Worm (Caenorhabditis elegans) whole organism, L1 larva: ENCODE results near the gene sumv-1.

ENCODE experiments used
- C04F5.9 ChIP-seq: sonication (generic microtip); optimal IDR thresholded peaks from 2 replicates; lab custom pipeline; 2016; ENCODE audit warnings: missing genetic modification characterization, missing compliant biosample characterization
- C16A3.4 ChIP-seq: fragments of 150-350 bp; optimal IDR thresholded peaks from 2 replicates; lab custom pipeline; 2014; ENCODE audit warnings: missing biosample characterization, missing genetic modification characterization
- C34B4.2 ChIP-seq: sonication (generic microtip); optimal IDR thresholded peaks from 2 replicates; lab custom pipeline; 2017; ENCODE audit warnings: mild to moderate bottlenecking, missing genetic modification characterization, missing compliant biosample characterization
- aha-1 ChIP-seq: fragments of 150-350 bp; optimal IDR thresholded peaks from 2 replicates; lab custom pipeline; 2014; ENCODE audit warnings: missing biosample characterization, missing genetic modification characterization
- aly-2 ChIP-seq: fragments of 150-350 bp; optimal IDR thresholded peaks from 2 replicates; lab custom pipeline; 2014; ENCODE audit warnings: missing biosample characterization, missing genetic modification characterization
- blmp-1 ChIP-seq: fragments of 150-350 bp; optimal IDR thresholded peaks from 2 replicates; lab custom pipeline; 2014; ENCODE audit warnings: missing biosample characterization, missing genetic modification characterization
- dpl-1 ChIP-seq, 3 experiments: fragments of 150-350 bp in 2 of 3; sonication (generic microtip) in 1 of 3; optimal IDR thresholded peaks; 2 replicates each; lab custom pipeline; 2014 to 2017; ENCODE audit warnings: missing biosample characterization in 3 of 3, missing genetic modification characterization in 3 of 3, missing genetic modification reagents in 3 of 3
- dsc-1 ChIP-seq: sonication (generic microtip); optimal IDR thresholded peaks from 2 replicates; lab custom pipeline; 2016; ENCODE audit warnings: mild to moderate bottlenecking, missing genetic modification characterization, missing compliant biosample characterization
- efl-1 ChIP-seq, 4 experiments: fragments of 150-350 bp; optimal IDR thresholded peaks in 3 of 4; peaks in 1 of 4; 1 replicate in 1 of 4; 2 replicates in 3 of 4; lab custom pipeline; 2014; ENCODE audit warnings: missing biosample characterization in 2 of 4, missing genetic modification characterization in 2 of 4, missing genetic modification reagents in 2 of 4
- efl-3 ChIP-seq: fragments of 200-800 bp; sonication (Bioruptor generic); optimal IDR thresholded peaks from 2 replicates; lab custom pipeline; 2018; ENCODE audit warnings: mild to moderate bottlenecking, missing genetic modification characterization, missing compliant biosample characterization
- egl-27 ChIP-seq, 2 experiments: fragments of 150-350 bp in 1 of 2; sonication (generic microtip); optimal IDR thresholded peaks; 3 replicates each; lab custom pipeline; 2017 to 2018; ENCODE audit warnings: missing biosample characterization in 2 of 2, missing genetic modification characterization in 2 of 2, missing genetic modification reagents in 2 of 2
- ets-5 ChIP-seq: fragments of 200-800 bp; sonication (Bioruptor generic); IDR thresholded peaks from 2 replicates; pipeline ENCODE4 v1.3.6; 2022; ENCODE audit warnings: missing genetic modification characterization, missing compliant biosample characterization
- fkh-4 ChIP-seq: sonication (generic microtip); optimal IDR thresholded peaks from 2 replicates; lab custom pipeline; 2016; ENCODE audit warnings: missing compliant biosample characterization, missing genetic modification characterization, borderline replicate concordance
- irx-1 ChIP-seq: sonication (generic microtip); optimal IDR thresholded peaks from 2 replicates; lab custom pipeline; 2016; ENCODE audit warnings: missing genetic modification characterization, missing compliant biosample characterization
- isw-1 ChIP-seq: fragments of 200-800 bp; sonication (Bioruptor generic); IDR thresholded peaks from 2 replicates; pipeline ENCODE4 v1.3.6; 2022; ENCODE audit warnings: missing genetic modification characterization, missing compliant biosample characterization
- jun-1 ChIP-seq: fragments of 150-350 bp; optimal IDR thresholded peaks from 2 replicates; lab custom pipeline; 2014; ENCODE audit warnings: missing biosample characterization, missing genetic modification reagents, missing genetic modification characterization
- lin-14 ChIP-seq: fragments of 200-800 bp; sonication (Bioruptor generic); optimal IDR thresholded peaks from 2 replicates; lab custom pipeline; 2018; ENCODE audit warnings: mild to moderate bottlenecking, missing genetic modification characterization, moderate library complexity, missing compliant biosample characterization
- lir-3 ChIP-seq: sonication (generic microtip); optimal IDR thresholded peaks from 2 replicates; lab custom pipeline; 2016; ENCODE audit warnings: mild to moderate bottlenecking, missing genetic modification characterization, moderate library complexity, missing compliant biosample characterization; ENCODE audit not compliant: poor library complexity
- lsy-2 ChIP-seq, 2 experiments: fragments of 150-350 bp; optimal IDR thresholded peaks; 2 replicates each; lab custom pipeline; 2014; ENCODE audit warnings: missing biosample characterization in 2 of 2, missing genetic modification characterization in 2 of 2
- mab-9 ChIP-seq: fragments of 200-800 bp; sonication (Bioruptor generic); IDR thresholded peaks from 2 replicates; pipeline ENCODE4 v1.3.6; 2022; ENCODE audit warnings: missing genetic modification reagents, missing genetic modification characterization, missing compliant biosample characterization
- mdl-1 ChIP-seq, 2 experiments: fragments of 150-350 bp; optimal IDR thresholded peaks; 2 replicates each; lab custom pipeline; 2014 to 2017; ENCODE audit warnings: missing biosample characterization in 2 of 2, missing genetic modification characterization in 2 of 2, inconsistent platforms in 1 of 2
- mef-2 ChIP-seq: fragments of 150-350 bp; optimal IDR thresholded peaks from 2 replicates; lab custom pipeline; 2014; ENCODE audit warnings: missing biosample characterization, missing genetic modification characterization
- mep-1 ChIP-seq: fragments of 150-350 bp; optimal IDR thresholded peaks from 2 replicates; lab custom pipeline; 2014; ENCODE audit warnings: missing biosample characterization, missing genetic modification characterization
- nhr-12 ChIP-seq: sonication (generic microtip); optimal IDR thresholded peaks from 2 replicates; lab custom pipeline; 2017; ENCODE audit warnings: missing biosample characterization, missing genetic modification characterization
- nhr-237 ChIP-seq: fragments of 150-350 bp; optimal IDR thresholded peaks from 2 replicates; lab custom pipeline; 2014; ENCODE audit warnings: missing biosample characterization, missing genetic modification characterization
- nhr-47 ChIP-seq: sonication (generic microtip); optimal IDR thresholded peaks from 2 replicates; lab custom pipeline; 2016; ENCODE audit warnings: mild to moderate bottlenecking, missing genetic modification characterization, moderate library complexity, missing compliant biosample characterization
- nhr-77 ChIP-seq: fragments of 150-350 bp; optimal IDR thresholded peaks from 2 replicates; lab custom pipeline; 2014; ENCODE audit warnings: missing biosample characterization, missing genetic modification characterization
- nhr-84 ChIP-seq: sonication (generic microtip); optimal IDR thresholded peaks from 2 replicates; lab custom pipeline; 2017; ENCODE audit warnings: missing biosample characterization, missing genetic modification characterization
- nhr-85 ChIP-seq: sonication (generic microtip); peaks from one replicate; lab custom pipeline; 2016; ENCODE audit warnings: missing genetic modification characterization, inconsistent platforms, missing compliant biosample characterization
- pag-3 ChIP-seq: sonication (generic microtip); optimal IDR thresholded peaks from 2 replicates; lab custom pipeline; 2017; ENCODE audit warnings: missing genetic modification characterization, mild to moderate bottlenecking, missing compliant biosample characterization, antibody characterized with exemption, borderline replicate concordance; ENCODE audit not compliant: insufficient read depth
- pax-3 ChIP-seq: fragments of 200-800 bp; sonication (Bioruptor generic); optimal IDR thresholded peaks from 2 replicates; lab custom pipeline; 2018; ENCODE audit warnings: mild to moderate bottlenecking, missing genetic modification characterization, moderate library complexity, missing compliant biosample characterization
- snu-23 ChIP-seq: sonication (generic microtip); optimal IDR thresholded peaks from 2 replicates; lab custom pipeline; 2016; ENCODE audit warnings: missing genetic modification characterization, missing compliant biosample characterization
- unc-130 ChIP-seq: fragments of 150-350 bp; optimal IDR thresholded peaks from 2 replicates; lab custom pipeline; 2017; ENCODE audit warnings: missing biosample characterization, missing genetic modification characterization, inconsistent platforms
- unc-30 ChIP-seq: sonication (generic microtip); optimal IDR thresholded peaks from 2 replicates; lab custom pipeline; 2017; ENCODE audit warnings: missing biosample characterization, missing genetic modification characterization
- unc-98 ChIP-seq: fragments of 200-800 bp; sonication (Bioruptor generic); IDR thresholded peaks from 2 replicates; pipeline ENCODE4 v1.3.6; 2022; ENCODE audit warnings: missing genetic modification characterization, missing compliant biosample characterization
- xbp-1 ChIP-seq: sonication (generic microtip); optimal IDR thresholded peaks from 2 replicates; lab custom pipeline; 2016; ENCODE audit warnings: missing genetic modification characterization, missing compliant biosample characterization
- ztf-4 ChIP-seq: fragments of 150-350 bp; optimal IDR thresholded peaks from 2 replicates; lab custom pipeline; 2014; ENCODE audit warnings: missing biosample characterization, missing genetic modification characterization

sumv-1 gene

ce11 chrIII:5258918-5259317 lies 4.9 kb upstream of the sumv-1 start, which contains the start of gene gop-2:
Gene gop-2 (plus strand): TSS chrIII:5259023.
- no peak for TF ChIP-seq unc-30 (tag; lab: Kevin White, UChicago)
- no peak for TF ChIP-seq ets-5 (GFP tag; lab: Robert Waterston, UW)
- TF ChIP-seq aly-2 (tag; lab: Kevin White, UChicago) = no peak
- no peak for TF ChIP-seq blmp-1 (tag; lab: Kevin White, UChicago)
- no peak for TF ChIP-seq C16A3.4 (tag; lab: Kevin White, UChicago)
- TF ChIP-seq pax-3 (tag; lab: Kevin White, UChicago) = no peak
- TF ChIP-seq mab-9 = no peak

DNA sequence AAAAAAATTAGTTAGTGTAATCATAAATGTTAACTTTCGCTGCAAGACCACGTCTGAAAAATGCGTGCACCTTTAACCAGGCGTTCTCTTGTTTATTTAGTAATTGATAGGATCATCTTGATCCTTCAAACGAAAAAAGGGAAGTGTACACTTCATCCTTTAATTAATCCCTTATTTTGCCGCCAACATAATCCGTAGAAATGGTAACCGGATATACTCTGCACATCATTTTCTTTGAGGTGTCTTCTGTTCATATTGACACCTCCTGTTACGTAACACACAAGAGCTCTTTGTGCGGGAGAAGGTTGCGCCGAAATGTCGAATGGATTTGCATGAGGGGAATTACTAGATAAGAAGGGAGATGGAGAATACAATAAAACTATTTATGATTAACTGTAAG lies 5.3 kb downstream of the sumv-1 start:
- TF ChIP-seq pag-3 = no peak
- TF ChIP-seq efl-1 (optimal IDR thresholded peaks at IDR 0.05; lab: Kevin White, UChicago) = no peak
- TF ChIP-seq efl-1 (GFP tag; optimal IDR thresholded peaks at IDR 0.05 in 1 of 2; lab: Kevin White, UChicago) = peak in 1 of 2 experiments; percentile 29
- TF ChIP-seq dsc-1 (tag; lab: Kevin White, UChicago) = peak; percentile 48

DNA sequence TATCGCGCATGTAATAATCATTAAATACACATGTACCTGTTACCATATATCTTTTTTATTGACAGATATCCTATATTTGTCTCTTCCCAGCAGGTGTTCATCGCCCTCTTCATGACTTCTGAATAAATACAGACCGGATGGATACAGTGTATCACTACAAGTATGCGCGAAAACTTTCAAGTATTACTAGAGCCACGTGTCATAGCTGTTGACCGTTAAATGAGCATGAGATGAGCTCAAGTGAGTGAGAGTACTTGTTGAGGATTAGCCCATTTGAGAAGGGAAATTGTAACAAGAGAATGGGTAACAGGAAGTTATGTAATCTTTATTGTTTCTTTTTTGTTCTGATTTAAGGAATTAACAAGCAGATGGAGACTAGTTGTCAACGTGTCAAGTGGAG lies 8.9 kb downstream of the sumv-1 start:
- TF ChIP-seq egl-27 (tag; optimal IDR thresholded peaks at IDR 0.05; lab: Kevin White, UChicago) (no peak), unc-98 (GFP tag; lab: Robert Waterston, UW) (no peak), efl-3 (GFP tag; lab: Kevin White, UChicago) (no peak), mep-1 (no peak), isw-1 (no peak)

DNA sequence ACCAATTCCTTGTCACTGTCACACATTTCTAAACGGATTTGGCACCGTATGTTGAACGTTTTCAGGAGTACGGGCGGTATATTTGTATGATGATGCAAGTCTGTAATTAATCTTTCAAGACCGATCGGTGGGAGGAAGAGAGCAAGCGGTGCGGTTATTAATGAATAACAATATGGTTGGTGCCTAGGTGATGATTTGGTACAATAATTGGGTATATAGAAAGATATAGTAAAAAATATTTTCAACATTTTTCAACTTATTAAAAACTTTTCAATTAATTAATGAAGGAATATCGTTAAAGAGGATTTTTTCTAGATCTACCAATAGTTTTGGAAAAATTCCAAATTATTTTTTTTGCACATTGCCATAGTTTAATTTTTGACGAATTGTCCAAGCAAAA lies 9.4 kb downstream of the sumv-1 start, which contains the start of gene cnd-1:
Gene cnd-1, minus strand, starts transcription at position 101 of the 400 bp plus-strand sequence.
- TF ChIP-seq snu-23 (GFP tag; lab: Kevin White, UChicago) (no peak), irx-1 (tag; lab: Kevin White, UChicago) (no peak), lsy-2 (tag; optimal IDR thresholded peaks at IDR 0.05; lab: Kevin White, UChicago) (no peak), fkh-4 (tag; lab: Kevin White, UChicago) (no peak)

DNA sequence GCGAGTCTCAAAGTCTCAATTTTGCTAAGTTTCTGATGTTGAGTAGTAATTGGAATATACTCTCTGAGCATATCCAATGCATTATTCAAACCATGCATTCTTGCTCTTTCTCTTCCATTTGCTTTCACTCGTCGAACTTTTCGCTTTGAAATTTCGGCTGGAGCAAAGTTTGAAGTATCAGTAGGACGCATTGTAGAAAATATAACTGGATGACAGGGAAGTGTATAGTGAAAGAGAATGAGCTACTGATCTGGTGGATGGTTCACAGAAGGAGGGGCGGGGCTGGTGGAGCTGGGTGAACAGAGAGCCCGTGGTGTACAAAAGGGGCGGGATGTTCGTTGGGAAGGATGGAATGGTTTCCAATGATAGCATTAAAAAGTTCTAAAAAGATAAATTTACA lies 12.1 kb downstream of the sumv-1 start:
- no peak for TF ChIP-seq nhr-47 (tag; lab: Kevin White, UChicago)
- no peak for TF ChIP-seq ets-5 (GFP tag; lab: Robert Waterston, UW)
- no peak for TF ChIP-seq efl-1 (optimal IDR thresholded peaks at IDR 0.05; lab: Kevin White, UChicago)
- peak in 1 of 2 experiments; percentile 77 for TF ChIP-seq efl-1 (GFP tag; optimal IDR thresholded peaks at IDR 0.05 in 1 of 2; lab: Kevin White, UChicago)
- TF ChIP-seq mab-9 = no peak

DNA sequence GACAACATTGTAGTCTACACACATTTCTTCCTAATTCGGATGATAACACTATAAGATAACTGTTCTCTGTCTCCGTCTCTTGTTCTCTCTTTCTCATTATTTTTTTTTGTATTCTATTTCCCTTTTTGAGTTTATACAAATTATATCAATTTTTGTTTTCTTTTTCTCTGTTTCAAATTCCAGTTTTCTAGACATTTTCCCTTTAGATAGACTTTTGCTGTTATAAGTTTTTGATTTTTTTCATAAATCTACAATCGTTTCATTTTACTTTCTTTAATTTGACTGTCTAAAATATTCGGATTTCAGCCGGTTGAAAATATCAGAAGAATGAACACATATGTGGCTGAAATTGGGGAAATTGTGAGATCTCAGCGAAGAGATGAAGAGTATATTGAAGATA lies 17.9 kb downstream of the sumv-1 start, which contains the start of gene prx-10:
Gene prx-10, plus strand, starts transcription at position 301 of the 400 bp plus-strand sequence.
- no peak for TF ChIP-seq nhr-12 (tag; lab: Kevin White, UChicago)
- TF ChIP-seq lir-3 = no peak
- peak; percentile 33 for TF ChIP-seq nhr-85

- TF ChIP-seq nhr-77 (tag; lab: Kevin White, UChicago) (no peak), C04F5.9 (tag; lab: Kevin White, UChicago) (no peak), xbp-1 (tag; lab: Kevin White, UChicago) (no peak), snu-23 (GFP tag; lab: Kevin White, UChicago) (no peak), aha-1 (tag; lab: Kevin White, UChicago) (no peak), nhr-237 (tag; lab: Kevin White, UChicago) (no peak), mef-2 (tag; lab: Kevin White, UChicago) (no peak), dpl-1 (GFP tag; optimal IDR thresholded peaks at IDR 0.05; lab: Kevin White, UChicago) (no peak), nhr-84 (tag; lab: Kevin White, UChicago) (no peak), ztf-4 (tag; lab: Kevin White, UChicago) (no peak), dsc-1 (tag; lab: Kevin White, UChicago) (no peak), C34B4.2 (tag; lab: Kevin White, UChicago) (no peak), lin-14 (no peak), jun-1 (tag; lab: Kevin White, UChicago) (no peak), mdl-1 (tag; optimal IDR thresholded peaks at IDR 0.05; lab: Kevin White, UChicago) (no peak), unc-130 (tag; lab: Kevin White, UChicago) (no peak)
- TF ChIP-seq, all 84 proteins: peak for 0
Measured at ce11 chrIII:5234312-5234711, 19.7 kb downstream of the sumv-1 start, which contains the start of gene mrps-26. Gene mrps-26 (plus strand): TSS chrIII:5234612.
